Worm (Caenorhabditis elegans) whole organism, L2 larva: ENCODE data around the gene ell-1.
A peak's percentile ranks its signal among the peaks of the same experiment; 100 is the strongest.

ENCODE experiments used
- C34F6.9 ChIP-seq: fragments of 150-350 bp; optimal IDR thresholded peaks from 2 replicates; lab custom pipeline; 2014; ENCODE audit warnings: missing biosample characterization, missing genetic modification characterization
- Y55F3AM.14 ChIP-seq: fragments of 200-800 bp; sonication (Bioruptor generic); optimal IDR thresholded peaks from 2 replicates; lab custom pipeline; 2018; ENCODE audit warnings: mild to moderate bottlenecking, missing genetic modification characterization, missing compliant biosample characterization
- ZK546.5 ChIP-seq: sonication (generic microtip); optimal IDR thresholded peaks from 2 replicates; lab custom pipeline; 2017; ENCODE audit warnings: missing biosample characterization, missing genetic modification characterization
- alr-1 ChIP-seq: fragments of 150-350 bp; optimal IDR thresholded peaks from 2 replicates; lab custom pipeline; 2014; ENCODE audit warnings: missing biosample characterization, missing genetic modification characterization
- ama-1 ChIP-seq: fragments of 150-350 bp; optimal IDR thresholded peaks from 2 replicates; lab custom pipeline; 2018; ENCODE audit warnings: inconsistent platforms
- blmp-1 ChIP-seq: sonication (generic microtip); optimal IDR thresholded peaks from 2 replicates; lab custom pipeline; 2017; ENCODE audit warnings: missing genetic modification characterization, mild to moderate bottlenecking, missing compliant biosample characterization, antibody characterized with exemption, moderate library complexity; ENCODE audit not compliant: insufficient read depth
- ceh-16 ChIP-seq: fragments of 150-350 bp; optimal IDR thresholded peaks from 2 replicates; lab custom pipeline; 2014; ENCODE audit warnings: missing biosample characterization, missing genetic modification characterization
- ceh-82 ChIP-seq: fragments of 150-350 bp; optimal IDR thresholded peaks from 2 replicates; lab custom pipeline; 2014; ENCODE audit warnings: missing biosample characterization, missing genetic modification characterization
- crh-2 ChIP-seq: sonication (generic microtip); optimal IDR thresholded peaks from 2 replicates; lab custom pipeline; 2017; ENCODE audit warnings: missing biosample characterization, missing genetic modification characterization
- dmd-4 ChIP-seq: sonication (generic microtip); optimal IDR thresholded peaks from 2 replicates; lab custom pipeline; 2017; ENCODE audit warnings: missing biosample characterization, missing genetic modification characterization
- egl-27 ChIP-seq: sonication (generic microtip); optimal IDR thresholded peaks from 3 replicates; lab custom pipeline; 2017; ENCODE audit warnings: missing biosample characterization, missing genetic modification reagents, missing genetic modification characterization
- elt-1 ChIP-seq: fragments of 150-350 bp; optimal IDR thresholded peaks from 2 replicates; lab custom pipeline; 2014; ENCODE audit warnings: missing biosample characterization, missing genetic modification characterization
- elt-3 ChIP-seq: sonication (generic microtip); optimal IDR thresholded peaks from 2 replicates; lab custom pipeline; 2017; ENCODE audit warnings: missing biosample characterization, missing genetic modification characterization
- gmeb-1 ChIP-seq: fragments of 150-350 bp; optimal IDR thresholded peaks from 2 replicates; lab custom pipeline; 2014; ENCODE audit warnings: missing biosample characterization, missing genetic modification characterization
- lin-11 ChIP-seq: fragments of 150-350 bp; sonication (generic microtip); optimal IDR thresholded peaks from 2 replicates; lab custom pipeline; 2014; ENCODE audit warnings: missing biosample characterization, missing genetic modification characterization, inconsistent platforms, mixed read lengths
- lin-13 ChIP-seq: fragments of 150-350 bp; optimal IDR thresholded peaks from 2 replicates; lab custom pipeline; 2014; ENCODE audit warnings: missing biosample characterization, missing genetic modification reagents, missing genetic modification characterization
- lin-39 ChIP-seq: fragments of 150-350 bp; optimal IDR thresholded peaks from 2 replicates; lab custom pipeline; 2014; ENCODE audit warnings: missing biosample characterization, missing genetic modification reagents, missing genetic modification characterization
- mab-5 ChIP-seq: fragments of 150-350 bp; optimal IDR thresholded peaks from 2 replicates; lab custom pipeline; 2014; ENCODE audit warnings: missing biosample characterization, missing genetic modification characterization
- mbf-1 ChIP-seq: sonication (generic microtip); optimal IDR thresholded peaks from 2 replicates; lab custom pipeline; 2017; ENCODE audit warnings: missing biosample characterization, missing genetic modification characterization
- mdl-1 ChIP-seq, 2 experiments: fragments of 150-350 bp in 1 of 2; sonication (generic microtip) in 1 of 2; optimal IDR thresholded peaks; 2 replicates each; lab custom pipeline; 2017; ENCODE audit warnings: missing biosample characterization in 2 of 2, missing genetic modification characterization in 2 of 2
- nhr-10 ChIP-seq: sonication (generic microtip); optimal IDR thresholded peaks from 2 replicates; lab custom pipeline; 2017; ENCODE audit warnings: missing biosample characterization, missing genetic modification characterization
- nhr-11 ChIP-seq: fragments of 150-350 bp; optimal IDR thresholded peaks from 2 replicates; lab custom pipeline; 2014; ENCODE audit warnings: missing biosample characterization, missing genetic modification characterization
- nhr-12 ChIP-seq: fragments of 150-350 bp; optimal IDR thresholded peaks from 2 replicates; lab custom pipeline; 2014; ENCODE audit warnings: missing biosample characterization, missing genetic modification characterization
- nhr-129 ChIP-seq: fragments of 150-350 bp; optimal IDR thresholded peaks from 2 replicates; lab custom pipeline; 2014; ENCODE audit warnings: missing biosample characterization, missing genetic modification characterization
- nhr-21 ChIP-seq: fragments of 150-350 bp; optimal IDR thresholded peaks from 2 replicates; lab custom pipeline; 2014; ENCODE audit warnings: missing biosample characterization, missing genetic modification characterization
- nhr-23 ChIP-seq: fragments of 150-350 bp; optimal IDR thresholded peaks from 2 replicates; lab custom pipeline; 2014; ENCODE audit warnings: missing biosample characterization, missing genetic modification reagents, missing genetic modification characterization
- nhr-237 ChIP-seq: fragments of 150-350 bp; optimal IDR thresholded peaks from 2 replicates; lab custom pipeline; 2014; ENCODE audit warnings: missing biosample characterization, missing genetic modification characterization
- nhr-25 ChIP-seq: fragments of 150-350 bp; sonication (generic microtip); optimal IDR thresholded peaks from 3 replicates; lab custom pipeline; 2014; ENCODE audit warnings: missing biosample characterization, missing genetic modification characterization
- nhr-6 ChIP-seq: fragments of 150-350 bp; optimal IDR thresholded peaks from 2 replicates; lab custom pipeline; 2014; ENCODE audit warnings: missing biosample characterization, missing genetic modification characterization
- nhr-77 ChIP-seq: fragments of 150-350 bp; optimal IDR thresholded peaks from 2 replicates; lab custom pipeline; 2014; ENCODE audit warnings: missing biosample characterization, missing genetic modification characterization
- peb-1 ChIP-seq: fragments of 150-350 bp; optimal IDR thresholded peaks from 2 replicates; lab custom pipeline; 2014; ENCODE audit warnings: missing biosample characterization, missing genetic modification characterization
- sem-4 ChIP-seq: fragments of 150-350 bp; optimal IDR thresholded peaks from 2 replicates; lab custom pipeline; 2014; ENCODE audit warnings: missing biosample characterization, missing genetic modification reagents, missing genetic modification characterization
- skn-1 ChIP-seq: sonication (generic microtip); optimal IDR thresholded peaks from 2 replicates; lab custom pipeline; 2017; ENCODE audit warnings: missing biosample characterization, missing genetic modification characterization
- sma-3 ChIP-seq: sonication (generic microtip); optimal IDR thresholded peaks from 2 replicates; lab custom pipeline; 2016; ENCODE audit warnings: missing genetic modification reagents, missing genetic modification characterization, missing compliant biosample characterization
- sma-9 ChIP-seq, 2 experiments: fragments of 150-350 bp in 1 of 2; sonication (generic microtip) in 1 of 2; optimal IDR thresholded peaks; 2 replicates each; lab custom pipeline; 2014 to 2016; ENCODE audit warnings: missing genetic modification characterization in 2 of 2, mild to moderate bottlenecking in 1 of 2, missing biosample characterization in 1 of 2, missing compliant biosample characterization in 1 of 2, missing genetic modification reagents in 1 of 2, moderate library complexity in 1 of 2
- snpc-4 ChIP-seq: fragments of 150-350 bp; optimal IDR thresholded peaks from 2 replicates; lab custom pipeline; 2014; ENCODE audit warnings: missing biosample characterization, missing genetic modification characterization
- unc-39 ChIP-seq: fragments of 150-350 bp; optimal IDR thresholded peaks from 2 replicates; lab custom pipeline; 2014; ENCODE audit warnings: missing biosample characterization, missing genetic modification characterization
- unc-55 ChIP-seq: fragments of 150-350 bp; sonication (generic microtip); optimal IDR thresholded peaks from 3 replicates; lab custom pipeline; 2014; ENCODE audit warnings: missing biosample characterization, missing genetic modification reagents, missing genetic modification characterization
- unc-62 ChIP-seq: fragments of 150-350 bp; optimal IDR thresholded peaks from 2 replicates; lab custom pipeline; 2014; ENCODE audit warnings: missing biosample characterization, missing genetic modification reagents, missing genetic modification characterization
- zag-1 ChIP-seq: fragments of 150-350 bp; optimal IDR thresholded peaks from 2 replicates; lab custom pipeline; 2014; ENCODE audit warnings: missing biosample characterization, missing genetic modification characterization
- ztf-1 ChIP-seq: fragments of 200-800 bp; sonication (Bioruptor generic); conservative IDR thresholded peaks from 2 replicates; pipeline ENCODE4 v1.3.6; 2022; ENCODE audit warnings: missing genetic modification characterization, missing compliant biosample characterization
- ztf-11 ChIP-seq: sonication (generic microtip); optimal IDR thresholded peaks from 2 replicates; lab custom pipeline; 2017; ENCODE audit warnings: missing biosample characterization, missing genetic modification characterization
- ztf-4 ChIP-seq: fragments of 150-350 bp; optimal IDR thresholded peaks from 2 replicates; lab custom pipeline; 2014; ENCODE audit warnings: missing biosample characterization, missing genetic modification characterization

ell-1 gene

DNA sequence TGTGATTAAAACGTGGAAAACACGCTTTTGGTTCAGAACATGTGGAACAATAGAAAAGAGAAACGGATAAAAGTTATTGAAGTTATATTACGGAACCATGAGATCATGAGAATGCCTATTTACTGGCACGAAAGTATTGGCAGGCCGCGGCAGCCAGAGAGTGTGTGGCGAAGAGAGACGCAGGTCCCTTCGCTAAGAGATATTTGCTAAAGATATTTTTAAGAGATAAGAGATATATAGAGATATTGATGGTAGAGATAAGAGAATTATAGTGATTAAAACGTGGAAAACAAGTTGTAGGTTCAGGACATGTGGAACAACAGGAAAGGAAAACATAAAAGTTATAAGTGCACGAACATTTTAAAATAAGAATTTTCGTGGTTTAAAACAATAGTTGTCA lies 43.6 kb downstream of the ell-1 start:
- peak; percentile 45 for TF ChIP-seq sma-9 (GFP tag; optimal IDR thresholded peaks at IDR 0.05; lab: Kevin White, UChicago)
- no peak for TF ChIP-seq sma-9 (tag; optimal IDR thresholded peaks at IDR 0.05; lab: Kevin White, UChicago)
- TF ChIP-seq ZK546.5 (tag; lab: Kevin White, UChicago): no peak
- peak; percentile 51 for TF ChIP-seq elt-1 (tag; lab: Kevin White, UChicago)
- no peak for TF ChIP-seq nhr-25 (tag; lab: Kevin White, UChicago)
- no peak for TF ChIP-seq nhr-21 (tag; lab: Kevin White, UChicago)

DNA sequence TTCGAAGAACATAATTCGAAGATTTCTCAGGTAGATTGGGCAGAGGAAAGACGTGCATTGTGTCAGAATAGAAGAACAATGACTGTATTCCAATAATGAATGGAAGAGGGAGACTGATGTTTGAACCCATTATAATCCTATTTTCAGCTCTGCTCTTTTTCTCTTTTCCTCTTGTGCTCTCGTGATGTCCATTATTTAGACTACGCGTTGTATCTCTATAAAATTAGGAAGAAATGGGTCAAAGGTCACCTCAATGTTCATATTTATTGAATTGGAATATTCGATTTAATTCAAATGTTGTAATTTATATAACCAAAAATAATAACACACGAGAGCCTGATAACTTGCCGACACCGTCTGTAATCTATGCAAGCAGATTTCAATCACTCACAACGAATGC lies 45.0 kb downstream of the ell-1 start, which contains the start of gene fbxb-74:
TSS of gene fbxb-74 (minus strand) at position 101 of the 400 bp plus-strand sequence.
- no peak for TF ChIP-seq nhr-25 (tag; lab: Kevin White, UChicago)
- TF ChIP-seq skn-1 (tag; lab: Kevin White, UChicago): no peak
- no peak for TF ChIP-seq lin-39 (tag; lab: Kevin White, UChicago)
- no peak for TF ChIP-seq dmd-4 (tag; lab: Kevin White, UChicago)
- no peak for TF ChIP-seq sma-3 (GFP tag; lab: Kevin White, UChicago)
- TF ChIP-seq nhr-11 (tag; lab: Kevin White, UChicago): no peak
- no peak for TF ChIP-seq elt-1 (tag; lab: Kevin White, UChicago)
- no peak for TF ChIP-seq ceh-82 (tag; lab: Kevin White, UChicago)
- TF ChIP-seq, all 48 proteins: peak for 0

DNA sequence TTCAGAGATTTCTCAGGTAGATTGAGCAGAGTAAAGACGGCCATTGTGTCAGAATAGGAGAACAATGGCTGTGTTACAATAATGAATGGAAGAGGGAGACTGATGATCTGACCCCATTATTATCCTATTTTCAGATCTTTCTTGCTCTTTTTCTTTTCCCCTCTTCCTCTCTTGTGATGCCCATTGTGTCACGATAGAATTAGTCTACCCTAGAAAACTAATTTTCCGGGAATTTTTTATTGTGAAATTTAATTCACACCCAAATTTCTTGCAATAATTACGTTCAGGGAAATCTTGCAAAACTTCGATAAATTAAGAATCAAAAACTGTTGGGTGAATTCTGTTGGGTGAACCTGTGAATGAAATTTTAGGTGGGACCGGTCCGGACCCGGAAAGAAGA lies 46.9 kb downstream of the ell-1 start, which contains the start of gene fbxb-75:
TSS of gene fbxb-75 (minus strand) at position 101 of the 400 bp plus-strand sequence.
- TF ChIP-seq elt-1 (tag; lab: Kevin White, UChicago) (no peak), lin-13 (GFP tag; lab: Kevin White, UChicago) (no peak), egl-27 (no peak), zag-1 (tag; lab: Kevin White, UChicago) (no peak), blmp-1 (no peak), ztf-11 (tag; lab: Kevin White, UChicago) (no peak), nhr-12 (tag; lab: Kevin White, UChicago) (no peak)

DNA sequence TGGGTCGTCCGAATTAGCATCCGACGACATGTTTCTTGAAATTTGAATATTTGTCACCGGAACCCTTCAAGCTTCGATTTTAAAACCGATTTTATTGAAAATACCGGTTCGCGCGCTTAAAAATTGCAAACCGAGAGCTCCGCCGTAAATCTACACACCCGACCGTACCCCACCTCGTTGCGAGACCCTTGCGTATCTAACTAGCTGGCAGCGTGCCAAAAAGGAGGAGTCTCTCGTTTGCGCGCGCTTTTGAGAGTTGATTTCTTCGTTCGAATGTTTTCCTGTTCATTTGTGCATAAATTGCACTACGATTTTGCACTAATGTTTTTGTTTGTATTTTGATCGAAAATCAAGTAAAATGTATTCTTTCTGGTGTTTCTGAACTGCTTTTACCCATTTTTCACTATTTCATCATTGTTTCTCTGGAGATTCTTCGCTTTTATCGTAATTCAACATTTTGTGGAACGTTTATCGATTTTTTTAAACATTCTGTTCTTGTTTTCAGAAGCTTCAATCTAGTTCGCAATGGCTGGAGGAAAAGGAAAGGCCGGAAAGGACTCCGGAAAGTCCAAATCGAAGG lies 51.6 kb downstream of the ell-1 start, which contains the start of the genes wapl-1 and htz-1:
TSS of gene wapl-1 (minus strand) at position 30 of the 580 bp plus-strand sequence.
TSS of gene htz-1 (plus strand) at position 506 of the 580 bp plus-strand sequence.
- TF ChIP-seq unc-62 (GFP tag; lab: Kevin White, UChicago): peak; percentile 71
- TF ChIP-seq Y55F3AM.14 (GFP tag; lab: Kevin White, UChicago): peak; percentile 79
- peak; percentile 72 for TF ChIP-seq blmp-1
- TF ChIP-seq sem-4 (tag; lab: Kevin White, UChicago): peak; percentile 94
- no peak for TF ChIP-seq elt-3
- TF ChIP-seq lin-39 (tag; lab: Kevin White, UChicago): no peak
- TF ChIP-seq ztf-1 (GFP tag; lab: Robert Waterston, UW): no peak
- no peak for TF ChIP-seq dmd-4 (tag; lab: Kevin White, UChicago)
- peak; percentile 99 for TF ChIP-seq lin-11
- no peak for TF ChIP-seq mbf-1 (tag; lab: Kevin White, UChicago)
- peak; percentile 82 for TF ChIP-seq zag-1 (tag; lab: Kevin White, UChicago)
- TF ChIP-seq peb-1: no peak
- peak; percentile 96 for TF ChIP-seq ztf-4 (tag; lab: Kevin White, UChicago)
- TF ChIP-seq sma-3 (GFP tag; lab: Kevin White, UChicago): peak; percentile 97
- TF ChIP-seq gmeb-1 (tag; lab: Kevin White, UChicago): peak; percentile 95
- no peak for TF ChIP-seq nhr-12 (tag; lab: Kevin White, UChicago)
- TF ChIP-seq ama-1 (lab: Kevin White, UChicago): peak; percentile 78
- TF ChIP-seq lin-13 (GFP tag; lab: Kevin White, UChicago): peak; percentile 97
- peak; percentile 99 for TF ChIP-seq unc-55 (GFP tag; lab: Kevin White, UChicago)
- TF ChIP-seq C34F6.9 (tag; lab: Kevin White, UChicago): peak; percentile 98
- TF ChIP-seq mab-5 (tag; lab: Kevin White, UChicago): peak; percentile 85
- peak; percentile 86 for TF ChIP-seq ceh-16
- no peak for TF ChIP-seq alr-1 (tag; lab: Kevin White, UChicago)
- peak; percentile 82 for TF ChIP-seq egl-27
- peak; percentile 97 for TF ChIP-seq crh-2 (tag; lab: Kevin White, UChicago)
- TF ChIP-seq nhr-77 (tag; lab: Kevin White, UChicago): peak; percentile 16
- TF ChIP-seq nhr-10 (tag; lab: Kevin White, UChicago): peak; percentile 59
- peak; percentile 54 for TF ChIP-seq skn-1 (tag; lab: Kevin White, UChicago)
- TF ChIP-seq elt-1 (tag; lab: Kevin White, UChicago): no peak
- peak; percentile 82 for TF ChIP-seq snpc-4 (tag; lab: Kevin White, UChicago)
- no peak for TF ChIP-seq nhr-23 (tag; lab: Kevin White, UChicago)
- peak; percentile 97 for TF ChIP-seq sma-9 (GFP tag; optimal IDR thresholded peaks at IDR 0.05; lab: Kevin White, UChicago)
- TF ChIP-seq sma-9 (tag; optimal IDR thresholded peaks at IDR 0.05; lab: Kevin White, UChicago): no peak
- peak; percentile 92 for TF ChIP-seq nhr-6
- peak; percentile 96 for TF ChIP-seq nhr-129 (tag; lab: Kevin White, UChicago)
- TF ChIP-seq nhr-21 (tag; lab: Kevin White, UChicago): peak; percentile 94
- TF ChIP-seq mdl-1 (tag; optimal IDR thresholded peaks at IDR 0.05; lab: Kevin White, UChicago): peak; percentile 29 to 67
- TF ChIP-seq ZK546.5 (tag; lab: Kevin White, UChicago): peak; percentile 99
- peak; percentile 79 for TF ChIP-seq nhr-237 (tag; lab: Kevin White, UChicago)
- TF ChIP-seq unc-39 (tag; lab: Kevin White, UChicago): no peak
- TF ChIP-seq ceh-82 (tag; lab: Kevin White, UChicago): peak; percentile 90
- TF ChIP-seq ztf-11 (tag; lab: Kevin White, UChicago): no peak
- TF ChIP-seq nhr-25 (tag; lab: Kevin White, UChicago): peak; percentile 95
